Worm (Caenorhabditis elegans) whole organism, young adult: ENCODE data around the gene sfxn-1.5.

Source experiments
- ama-1 ChIP-seq, 3 experiments: fragments of 150-350 bp in 1 of 3; sonication (generic microtip) in 2 of 3; optimal IDR thresholded peaks; 2 replicates each; lab custom pipeline; 2014 to 2018; ENCODE audit warnings: missing biosample characterization in 2 of 3, missing genetic modification characterization in 2 of 3, missing genetic modification reagents in 2 of 3
- aptf-2 ChIP-seq: fragments of 200-800 bp; sonication (Bioruptor generic); conservative IDR thresholded peaks from 2 replicates; pipeline ENCODE4 v1.3.6; 2022; ENCODE audit warnings: missing genetic modification reagents, missing genetic modification characterization, missing compliant biosample characterization
- hmg-20 ChIP-seq: fragments of 200-800 bp; sonication (Bioruptor generic); IDR thresholded peaks from 2 replicates; pipeline ENCODE4 v1.3.6; 2022; ENCODE audit warnings: missing genetic modification reagents, missing genetic modification characterization, missing compliant biosample characterization
- lag-1 ChIP-seq: fragments of 200-800 bp; sonication (Bioruptor generic); IDR thresholded peaks from 2 replicates; pipeline ENCODE4 v1.3.6; 2022; ENCODE audit warnings: missing genetic modification reagents, missing genetic modification characterization, missing compliant biosample characterization
- madf-3 ChIP-seq: fragments of 200-800 bp; sonication (Bioruptor generic); IDR thresholded peaks from 2 replicates; pipeline ENCODE4 v1.3.6; 2022; ENCODE audit warnings: missing genetic modification reagents, missing genetic modification characterization, missing compliant biosample characterization
- unc-130 ChIP-seq: sonication (generic microtip); optimal IDR thresholded peaks from 2 replicates; lab custom pipeline; 2016; ENCODE audit warnings: missing genetic modification reagents, missing genetic modification characterization, missing compliant biosample characterization

DNA sequence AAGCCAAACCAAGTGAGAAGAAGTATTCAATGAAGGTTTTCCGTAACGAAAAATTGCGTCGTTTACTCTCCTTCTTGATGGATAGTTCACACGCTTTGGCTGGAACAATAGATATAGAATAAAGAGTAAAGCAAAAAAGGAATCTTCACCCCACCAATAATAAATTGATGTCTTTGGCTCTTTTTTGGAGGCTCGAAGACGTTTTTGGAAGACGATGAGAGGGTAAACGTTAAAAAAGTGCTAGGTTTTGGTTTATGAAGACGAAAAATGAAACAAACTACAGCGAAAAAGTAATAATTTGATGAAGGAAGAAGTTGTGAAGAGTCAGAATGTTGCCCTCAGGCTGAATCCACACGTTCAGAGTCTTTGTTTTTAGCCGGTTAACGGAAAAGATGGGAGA, 39.5 kb downstream of the sfxn-1.5 start, which contains the start of gene sto-3:
- TF ChIP-seq madf-3 (GFP tag; lab: Robert Waterston, UW), result no peak
- TF ChIP-seq lag-1 (GFP tag; lab: Robert Waterston, UW), result no peak
- no peak for TF ChIP-seq hmg-20 (GFP tag; lab: Robert Waterston, UW)
- no peak for TF ChIP-seq ama-1 (optimal IDR thresholded peaks at IDR 0.05; lab: Kevin White, UChicago)
- no peak for TF ChIP-seq ama-1 (GFP tag; optimal IDR thresholded peaks at IDR 0.05; lab: Kevin White, UChicago)
- no peak for TF ChIP-seq unc-130 (GFP tag; lab: Kevin White, UChicago)
- no peak for TF ChIP-seq aptf-2
